Fruit fly (Drosophila melanogaster) whole organism, embryonic: ENCODE data around the gene CG13995.
A peak's percentile ranks its signal among the peaks of the same experiment; 100 is the strongest.

Experiments used
- Bdp1 ChIP-seq: fragments of 200-800 bp; sonication (Bioruptor generic); optimal IDR thresholded peaks from 3 replicates; lab custom pipeline; 2016; ENCODE audit warnings: missing biosample characterization, missing genetic modification characterization
- Bgb ChIP-seq: fragments of 200-800 bp; sonication (Bioruptor generic); IDR thresholded peaks from 2 replicates; pipeline ENCODE4 v1.3.6; 2022; ENCODE audit warnings: missing biosample characterization, missing genetic modification characterization; ENCODE audit not compliant: partially characterized antibody
- CG10147 ChIP-seq: fragments of 200-800 bp; sonication (Bioruptor generic); optimal IDR thresholded peaks from 2 replicates; lab custom pipeline; 2019; ENCODE audit warnings: missing biosample characterization, mild to moderate bottlenecking, missing genetic modification characterization, moderate library complexity
- CG10267 ChIP-seq: fragments of 200-800 bp; sonication (Bioruptor generic); optimal IDR thresholded peaks from 2 replicates; lab custom pipeline; 2018; ENCODE audit warnings: missing biosample characterization, mild to moderate bottlenecking, missing genetic modification characterization, moderate library complexity
- CG12104 ChIP-seq: fragments of 200-800 bp; sonication (Bioruptor generic); optimal IDR thresholded peaks from 3 replicates; lab custom pipeline; 2016; ENCODE audit warnings: missing biosample characterization, missing genetic modification characterization
- CG13287 ChIP-seq: fragments of 200-800 bp; sonication (Bioruptor generic); IDR thresholded peaks from 2 replicates; pipeline ENCODE4 v1.3.6; 2022; ENCODE audit warnings: missing biosample characterization, missing genetic modification characterization; ENCODE audit not compliant: partially characterized antibody
- CG13424 ChIP-seq: fragments of 200-800 bp; sonication (Bioruptor generic); optimal IDR thresholded peaks from 2 replicates; lab custom pipeline; 2019; ENCODE audit warnings: missing biosample characterization, mild to moderate bottlenecking, missing genetic modification characterization, moderate library complexity
- CG13894 ChIP-seq: fragments of 200-800 bp; sonication (Bioruptor generic); optimal IDR thresholded peaks from 3 replicates; lab custom pipeline; 2018; ENCODE audit warnings: missing biosample characterization, mild to moderate bottlenecking, missing genetic modification characterization, moderate library complexity
- CG18599 ChIP-seq: fragments of 200-800 bp; sonication (Bioruptor generic); optimal IDR thresholded peaks from 3 replicates; lab custom pipeline; 2017; ENCODE audit warnings: missing biosample characterization, missing genetic modification characterization, mild to moderate bottlenecking, moderate library complexity, missing genetic modification reagents
- CG2199 ChIP-seq: fragments of 200-800 bp; sonication (Bioruptor generic); IDR thresholded peaks from 3 replicates; pipeline ENCODE4 v1.3.6; 2022; ENCODE audit warnings: missing biosample characterization, missing genetic modification characterization
- CG2678 ChIP-seq: fragments of 200-800 bp; sonication (Bioruptor generic); optimal IDR thresholded peaks from 3 replicates; lab custom pipeline; 2019; ENCODE audit warnings: missing biosample characterization, mild to moderate bottlenecking, missing genetic modification characterization, moderate library complexity
- CG4360 ChIP-seq: fragments of 200-800 bp; sonication (Bioruptor generic); IDR thresholded peaks from 2 replicates; pipeline ENCODE4 v1.3.6; 2022; ENCODE audit warnings: missing biosample characterization, missing genetic modification characterization
- CG6254 ChIP-seq: fragments of 200-800 bp; sonication (Bioruptor generic); optimal IDR thresholded peaks from 3 replicates; lab custom pipeline; 2017; ENCODE audit warnings: mild to moderate bottlenecking, missing biosample characterization, missing genetic modification reagents, missing genetic modification characterization
- CG6683 ChIP-seq: fragments of 200-800 bp; sonication (Bioruptor generic); optimal IDR thresholded peaks from 2 replicates; lab custom pipeline; 2017; ENCODE audit warnings: missing biosample characterization, mild to moderate bottlenecking, missing genetic modification characterization, missing genetic modification reagents
- CG6813 ChIP-seq: fragments of 200-800 bp; sonication (Bioruptor generic); optimal IDR thresholded peaks from 2 replicates; lab custom pipeline; 2017; ENCODE audit warnings: missing biosample characterization, missing genetic modification characterization, mild to moderate bottlenecking, moderate library complexity, missing genetic modification reagents
- CG8944 ChIP-seq: fragments of 200-800 bp; sonication (Bioruptor generic); optimal IDR thresholded peaks from 3 replicates; lab custom pipeline; 2016; ENCODE audit warnings: missing biosample characterization, missing genetic modification characterization
- CG9215 ChIP-seq: fragments of 200-800 bp; sonication (Bioruptor generic); IDR thresholded peaks from 2 replicates; pipeline ENCODE4 v1.3.6; 2022; ENCODE audit warnings: missing biosample characterization, missing genetic modification characterization
- Chrac-16 ChIP-seq: fragments of 200-800 bp; sonication (Bioruptor generic); optimal IDR thresholded peaks from 3 replicates; lab custom pipeline; 2016; ENCODE audit warnings: missing biosample characterization, missing genetic modification characterization
- D19B ChIP-seq: fragments of 200-800 bp; sonication (Bioruptor generic); optimal IDR thresholded peaks from 2 replicates; lab custom pipeline; 2017; ENCODE audit warnings: missing biosample characterization, mild to moderate bottlenecking, missing genetic modification characterization
- Drgx ChIP-seq: fragments of 200-800 bp; sonication (Bioruptor generic); IDR thresholded peaks from 2 replicates; pipeline ENCODE4 v1.3.6; 2022; ENCODE audit warnings: missing biosample characterization, missing genetic modification characterization
- ERR ChIP-seq: fragments of 200-800 bp; sonication (Bioruptor generic); optimal IDR thresholded peaks from 2 replicates; lab custom pipeline; 2016; ENCODE audit warnings: missing biosample characterization, missing genetic modification characterization
- Hand ChIP-seq: fragments of 200-800 bp; sonication (Bioruptor generic); optimal IDR thresholded peaks from 2 replicates; lab custom pipeline; 2017; ENCODE audit warnings: mild to moderate bottlenecking, missing biosample characterization, missing genetic modification reagents, missing genetic modification characterization
- Hey ChIP-seq: fragments of 200-800 bp; sonication (Bioruptor generic); optimal IDR thresholded peaks from 3 replicates; lab custom pipeline; 2018; ENCODE audit warnings: missing biosample characterization, mild to moderate bottlenecking, missing genetic modification characterization
- Hr51 ChIP-seq, 2 experiments: fragments of 200-800 bp; sonication (Bioruptor generic); optimal IDR thresholded peaks; 2 replicates in 1 of 2; 3 replicates in 1 of 2; lab custom pipeline; 2016 to 2018; ENCODE audit warnings: missing biosample characterization in 2 of 2, missing genetic modification characterization in 2 of 2, mild to moderate bottlenecking in 1 of 2, moderate library complexity in 1 of 2
- Max ChIP-seq: fragments of 200-800 bp; sonication (Bioruptor generic); optimal IDR thresholded peaks from 2 replicates; lab custom pipeline; 2016; ENCODE audit warnings: missing biosample characterization, mild to moderate bottlenecking, missing genetic modification characterization
- abd-A ChIP-seq: fragments of 200-800 bp; sonication (Bioruptor generic); optimal IDR thresholded peaks from 3 replicates; lab custom pipeline; 2019; ENCODE audit warnings: missing biosample characterization, mild to moderate bottlenecking, missing genetic modification characterization, moderate library complexity
- ato ChIP-seq: fragments of 200-800 bp; sonication (Bioruptor generic); IDR thresholded peaks from 2 replicates; pipeline ENCODE4 v1.3.6; 2022; ENCODE audit warnings: missing biosample characterization, missing genetic modification characterization; ENCODE audit not compliant: partially characterized antibody
- chm ChIP-seq: fragments of 200-800 bp; sonication (Bioruptor generic); IDR thresholded peaks from 2 replicates; pipeline ENCODE4 v1.3.6; 2022; ENCODE audit warnings: missing biosample characterization, missing genetic modification characterization
- corto ChIP-seq: fragments of 200-800 bp; sonication (Bioruptor generic); optimal IDR thresholded peaks from 2 replicates; lab custom pipeline; 2016; ENCODE audit warnings: missing biosample characterization, mild to moderate bottlenecking, missing genetic modification characterization, moderate library complexity
- crol ChIP-seq: fragments of 200-800 bp; sonication (Bioruptor generic); IDR thresholded peaks from 2 replicates; pipeline ENCODE4 v1.3.6; 2022; ENCODE audit warnings: missing biosample characterization, missing genetic modification characterization
- dpn ChIP-seq, 2 experiments: fragments of 200-800 bp; sonication (Bioruptor generic); optimal IDR thresholded peaks; 3 replicates each; lab custom pipeline; 2016; ENCODE audit warnings: missing biosample characterization in 2 of 2, missing genetic modification characterization in 2 of 2
- fd102C ChIP-seq: fragments of 200-800 bp; sonication (Bioruptor generic); optimal IDR thresholded peaks from 2 replicates; lab custom pipeline; 2018; ENCODE audit warnings: missing biosample characterization, mild to moderate bottlenecking, missing genetic modification characterization, moderate library complexity
- fu2 ChIP-seq: fragments of 200-800 bp; sonication (Bioruptor generic); optimal IDR thresholded peaks from 2 replicates; lab custom pipeline; 2016; ENCODE audit warnings: missing biosample characterization, missing genetic modification characterization
- gem ChIP-seq: fragments of 200-800 bp; sonication (Bioruptor generic); optimal IDR thresholded peaks from 2 replicates; lab custom pipeline; 2019; ENCODE audit warnings: missing biosample characterization, mild to moderate bottlenecking, missing genetic modification characterization, moderate library complexity
- gro ChIP-seq: fragments of 200-800 bp; sonication (Bioruptor generic); optimal IDR thresholded peaks from 2 replicates; lab custom pipeline; 2016; ENCODE audit warnings: missing biosample characterization, missing genetic modification characterization
- gsb-n ChIP-seq: fragments of 200-800 bp; sonication (Bioruptor generic); optimal IDR thresholded peaks from 3 replicates; lab custom pipeline; 2018; ENCODE audit warnings: missing biosample characterization, mild to moderate bottlenecking, missing genetic modification characterization
- kah ChIP-seq: fragments of 200-800 bp; sonication (Bioruptor generic); optimal IDR thresholded peaks from 2 replicates; lab custom pipeline; 2018; ENCODE audit warnings: missing biosample characterization, mild to moderate bottlenecking, missing genetic modification characterization
- mirr ChIP-seq: fragments of 200-800 bp; sonication (Bioruptor generic); optimal IDR thresholded peaks from 3 replicates; lab custom pipeline; 2018; ENCODE audit warnings: missing biosample characterization, mild to moderate bottlenecking, missing genetic modification characterization
- nerfin-1 ChIP-seq: fragments of 200-800 bp; sonication (Bioruptor generic); optimal IDR thresholded peaks from 3 replicates; lab custom pipeline; 2019; ENCODE audit warnings: missing biosample characterization, mild to moderate bottlenecking, missing genetic modification characterization, moderate library complexity
- oc ChIP-seq: fragments of 200-800 bp; sonication (Bioruptor generic); optimal IDR thresholded peaks from 2 replicates; lab custom pipeline; 2018; ENCODE audit warnings: missing biosample characterization, mild to moderate bottlenecking, missing genetic modification characterization, moderate library complexity
- odd ChIP-seq: fragments of 200-800 bp; sonication (Bioruptor generic); optimal IDR thresholded peaks from 2 replicates; lab custom pipeline; 2017; ENCODE audit warnings: missing biosample characterization, mild to moderate bottlenecking, missing genetic modification characterization
- schlank ChIP-seq: fragments of 200-800 bp; sonication (Bioruptor generic); optimal IDR thresholded peaks from 2 replicates; lab custom pipeline; 2018; ENCODE audit warnings: missing biosample characterization, mild to moderate bottlenecking, missing genetic modification characterization
- sd ChIP-seq: fragments of 200-800 bp; sonication (Bioruptor generic); optimal IDR thresholded peaks from 3 replicates; lab custom pipeline; 2018; ENCODE audit warnings: missing biosample characterization, mild to moderate bottlenecking, missing genetic modification characterization, moderate library complexity
- sima ChIP-seq: fragments of 200-800 bp; sonication (Bioruptor generic); optimal IDR thresholded peaks from 2 replicates; lab custom pipeline; 2016; ENCODE audit warnings: missing biosample characterization, missing genetic modification characterization
- sqz ChIP-seq: fragments of 200-800 bp; sonication (Bioruptor generic); optimal IDR thresholded peaks from 3 replicates; lab custom pipeline; 2018; ENCODE audit warnings: missing biosample characterization, mild to moderate bottlenecking, missing genetic modification characterization
- stc ChIP-seq: fragments of 200-800 bp; sonication (Bioruptor generic); IDR thresholded peaks from 2 replicates; pipeline ENCODE4 v1.3.6; 2022; ENCODE audit warnings: missing biosample characterization, missing genetic modification characterization
- stwl ChIP-seq: fragments of 200-800 bp; sonication (Bioruptor generic); optimal IDR thresholded peaks from 3 replicates; lab custom pipeline; 2018; ENCODE audit warnings: missing biosample characterization, mild to moderate bottlenecking, missing genetic modification characterization, moderate library complexity
- vvl ChIP-seq: fragments of 200-800 bp; sonication (Bioruptor generic); IDR thresholded peaks from 2 replicates; pipeline ENCODE4 v1.3.6; 2022; ENCODE audit warnings: missing biosample characterization, missing genetic modification characterization
- zen ChIP-seq: fragments of 200-800 bp; sonication (Bioruptor generic); optimal IDR thresholded peaks from 3 replicates; lab custom pipeline; 2018; ENCODE audit warnings: missing biosample characterization, mild to moderate bottlenecking, missing genetic modification characterization, moderate library complexity
- zf30C ChIP-seq: fragments of 200-800 bp; sonication (Bioruptor generic); optimal IDR thresholded peaks from 3 replicates; lab custom pipeline; 2018; ENCODE audit warnings: missing biosample characterization, mild to moderate bottlenecking, missing genetic modification characterization

CG13995 gene

dm6 chr2L:6076143-6076542 lies 22.0 kb downstream of the CG13995 start (continued):
- TF ChIP-seq ato (peak; percentile 15; the same call in 1 of the 2 replicates), CG10147 (GFP tag; lab: Kevin White, UChicago) (no peak), CG6683 (GFP tag; lab: Kevin White, UChicago) (no peak), Bgb (GFP tag; lab: Robert Waterston, UW) (no peak), abd-A (tag; lab: Kevin White, UChicago) (peak; percentile 12), sqz (GFP tag; lab: Kevin White, UChicago) (peak; percentile 90), zen (tag; lab: Kevin White, UChicago) (no peak), fu2 (no peak), CG9215 (GFP tag; lab: Robert Waterston, UW) (no peak), ERR (no peak), CG2199 (GFP tag; lab: Robert Waterston, UW) (no peak), gsb-n (tag; lab: Kevin White, UChicago) (no peak), CG12104 (GFP tag; lab: Kevin White, UChicago) (no peak), Hr51 (GFP tag; optimal IDR thresholded peaks at IDR 0.05; lab: Kevin White, UChicago) (no peak), CG10267 (no peak), Max (GFP tag; lab: Kevin White, UChicago) (no peak), gem (tag; lab: Kevin White, UChicago) (no peak), vvl (GFP tag; lab: Robert Waterston, UW) (0 out of 2 replicates have a peak, but pooled peaks have one; percentile 25), kah (GFP tag; lab: Kevin White, UChicago) (no peak), stc (no peak), stwl (tag; lab: Kevin White, UChicago) (peak; percentile 14), CG4360 (GFP tag; lab: Robert Waterston, UW) (no peak), CG8944 (no peak), Chrac-16 (GFP tag; lab: Kevin White, UChicago) (no peak), D19B (GFP tag; lab: Kevin White, UChicago) (no peak), fd102C (GFP tag; lab: Kevin White, UChicago) (no peak), Bdp1 (GFP tag; lab: Kevin White, UChicago) (no peak), mirr (GFP tag; lab: Kevin White, UChicago) (no peak), chm (peak; percentile 32; the same call in 1 of the 2 replicates), odd (GFP tag; lab: Kevin White, UChicago) (no peak), Hand (GFP tag; lab: Kevin White, UChicago) (no peak), CG2678 (no peak), Drgx (GFP tag; lab: Robert Waterston, UW) (no peak), zf30C (GFP tag; lab: Kevin White, UChicago) (no peak), gro (no peak), nerfin-1 (no peak), sd (tag; lab: Kevin White, UChicago) (peak; percentile 1), schlank (tag; lab: Kevin White, UChicago) (no peak), CG6254 (no peak), corto (no peak), crol (GFP tag; lab: Robert Waterston, UW) (no peak), dpn (GFP tag; optimal IDR thresholded peaks at IDR 0.05; lab: Kevin White, UChicago) (no peak), CG13287 (GFP tag; lab: Robert Waterston, UW) (peak; percentile 8; the same call in 1 of the 2 replicates), CG6813 (GFP tag; lab: Kevin White, UChicago) (no peak), oc (no peak), CG13424 (no peak), Hey (tag; lab: Kevin White, UChicago) (no peak), CG18599 (GFP tag; lab: Kevin White, UChicago) (no peak), CG13894 (no peak), sima (no peak)
